Fruit fly (Drosophila melanogaster) whole organism, pupa: Measurements from ENCODE around the gene CG4829.

ENCODE experiments used
- CG10348 ChIP-seq: fragments of 200-800 bp; sonication (Bioruptor generic); IDR thresholded peaks from 2 replicates; pipeline ENCODE4 v1.3.6; 2022; ENCODE audit warnings: missing biosample characterization, missing genetic modification characterization
- CG12605 ChIP-seq: fragments of 200-800 bp; sonication (Bioruptor generic); IDR thresholded peaks from 2 replicates; pipeline ENCODE4 v1.3.6; 2022; ENCODE audit warnings: missing biosample characterization, missing genetic modification characterization
- CG13204 ChIP-seq: fragments of 200-800 bp; sonication (Bioruptor generic); optimal IDR thresholded peaks from 2 replicates; lab custom pipeline; 2018; ENCODE audit warnings: missing biosample characterization, mild to moderate bottlenecking, missing genetic modification characterization, moderate library complexity
- CG14655 ChIP-seq: fragments of 200-800 bp; sonication (Bioruptor generic); optimal IDR thresholded peaks from 3 replicates; lab custom pipeline; 2017; ENCODE audit warnings: mild to moderate bottlenecking, missing biosample characterization, missing genetic modification reagents, missing genetic modification characterization
- CG15710 ChIP-seq: fragments of 200-800 bp; sonication (Bioruptor generic); optimal IDR thresholded peaks from 2 replicates; lab custom pipeline; 2018; ENCODE audit warnings: missing biosample characterization, mild to moderate bottlenecking, missing genetic modification characterization, moderate library complexity
- CG17806 ChIP-seq: fragments of 200-800 bp; sonication (Bioruptor generic); optimal IDR thresholded peaks from 2 replicates; lab custom pipeline; 2018; ENCODE audit warnings: missing biosample characterization, mild to moderate bottlenecking, missing genetic modification characterization, moderate library complexity
- CG32121 ChIP-seq: fragments of 200-800 bp; sonication (Bioruptor generic); IDR thresholded peaks from 2 replicates; pipeline ENCODE4 v1.3.6; 2022; ENCODE audit warnings: missing biosample characterization, missing genetic modification characterization
- CG34367 ChIP-seq: fragments of 200-800 bp; sonication (Bioruptor generic); optimal IDR thresholded peaks from 2 replicates; lab custom pipeline; 2018; ENCODE audit warnings: missing biosample characterization, mild to moderate bottlenecking, missing genetic modification characterization
- CG4496 ChIP-seq: fragments of 200-800 bp; sonication (Bioruptor generic); IDR thresholded peaks from 3 replicates; pipeline ENCODE4 v1.3.6; 2022; ENCODE audit warnings: missing biosample characterization, missing genetic modification characterization
- CG8159 ChIP-seq: fragments of 200-800 bp; sonication (Bioruptor generic); optimal IDR thresholded peaks from 3 replicates; lab custom pipeline; 2018; ENCODE audit warnings: missing biosample characterization, mild to moderate bottlenecking, missing genetic modification characterization, moderate library complexity
- CG8301 ChIP-seq: fragments of 200-800 bp; sonication (Bioruptor generic); optimal IDR thresholded peaks from 2 replicates; lab custom pipeline; 2018; ENCODE audit warnings: missing biosample characterization, mild to moderate bottlenecking, missing genetic modification characterization
- CG9948 ChIP-seq: fragments of 200-800 bp; sonication (Bioruptor generic); optimal IDR thresholded peaks from 2 replicates; lab custom pipeline; 2018; ENCODE audit warnings: missing biosample characterization, mild to moderate bottlenecking, missing genetic modification characterization, moderate library complexity
- D1 ChIP-seq: fragments of 200-800 bp; sonication (Bioruptor generic); optimal IDR thresholded peaks from 2 replicates; lab custom pipeline; 2018; ENCODE audit warnings: missing biosample characterization, mild to moderate bottlenecking, missing genetic modification characterization, moderate library complexity
- EcR ChIP-seq: fragments of 200-800 bp; sonication (Bioruptor generic); optimal IDR thresholded peaks from 3 replicates; lab custom pipeline; 2019; ENCODE audit warnings: missing biosample characterization, missing genetic modification characterization, mild to moderate bottlenecking, moderate library complexity, missing genetic modification reagents
- Ets98B ChIP-seq: fragments of 200-800 bp; sonication (Bioruptor generic); IDR thresholded peaks from 2 replicates; pipeline ENCODE4 v1.3.6; 2022; ENCODE audit warnings: missing biosample characterization, missing genetic modification characterization
- Pif1A ChIP-seq: fragments of 200-800 bp; sonication (Bioruptor generic); optimal IDR thresholded peaks from 3 replicates; lab custom pipeline; 2016; ENCODE audit warnings: missing biosample characterization, missing genetic modification characterization
- Pif1B ChIP-seq: fragments of 200-800 bp; sonication (Bioruptor generic); optimal IDR thresholded peaks from 3 replicates; lab custom pipeline; 2016; ENCODE audit warnings: missing biosample characterization, missing genetic modification characterization
- Snoo ChIP-seq: fragments of 200-800 bp; sonication (Bioruptor generic); optimal IDR thresholded peaks from 3 replicates; lab custom pipeline; 2017; ENCODE audit warnings: missing biosample characterization, mild to moderate bottlenecking, missing genetic modification characterization, inconsistent platforms
- fd96Ca ChIP-seq: fragments of 200-800 bp; sonication (Bioruptor generic); IDR thresholded peaks from 3 replicates; pipeline ENCODE4 v1.3.6; 2022; ENCODE audit warnings: missing biosample characterization, missing genetic modification characterization
- gl ChIP-seq: fragments of 200-800 bp; sonication (Bioruptor generic); optimal IDR thresholded peaks from 2 replicates; lab custom pipeline; 2018; ENCODE audit warnings: missing biosample characterization, mild to moderate bottlenecking, missing genetic modification characterization
- rn ChIP-seq: fragments of 200-800 bp; sonication (Bioruptor generic); IDR thresholded peaks from 2 replicates; pipeline ENCODE4 v1.3.6; 2022; ENCODE audit warnings: missing biosample characterization, missing genetic modification characterization

CG4829 gene

dm6 chrX:16786860-16787415, 24.6 kb upstream of the CG4829 start, which contains the start of the genes CG9609 and Sap30:
Gene CG9609, minus strand, starts transcription at chrX:16787008.
Gene Sap30, plus strand, starts transcription at chrX:16787283.
- TF ChIP-seq CG12605 (GFP tag; lab: Robert Waterston, UW) (no peak), CG10348 (GFP tag; lab: Robert Waterston, UW) (no peak), D1 (tag; lab: Kevin White, UChicago) (no peak), CG15710 (tag; lab: Kevin White, UChicago) (no peak), CG34367 (tag; lab: Kevin White, UChicago) (no peak), fd96Ca (GFP tag; lab: Robert Waterston, UW) (no peak), Pif1B (GFP tag; lab: Kevin White, UChicago) (no peak), Snoo (tag; lab: Kevin White, UChicago) (no peak), CG32121 (GFP tag; lab: Robert Waterston, UW) (no peak), CG13204 (GFP tag; lab: Kevin White, UChicago) (no peak), CG8301 (tag; lab: Kevin White, UChicago) (no peak), rn (no peak), EcR (no peak), CG9948 (tag; lab: Kevin White, UChicago) (no peak), Ets98B (GFP tag; lab: Robert Waterston, UW) (no peak)
- TF ChIP-seq, all 21 proteins: peak for 0

dm6 chrX:16787416-16787900, 24.0 kb upstream of the CG4829 start:
- TF ChIP-seq CG12605 (GFP tag; lab: Robert Waterston, UW) (0 out of 2 replicates have a peak, but pooled peaks have one; percentile 11), CG34367 (tag; lab: Kevin White, UChicago) (no peak), CG4496 (GFP tag; lab: Robert Waterston, UW) (peak; percentile 28; the same call in 2 of the 3 replicates), Ets98B (GFP tag; lab: Robert Waterston, UW) (0 out of 2 replicates have a peak, but pooled peaks have one; percentile 5)

- no peak for TF ChIP-seq CG14655
- TF ChIP-seq rn: no peak
- no peak for TF ChIP-seq CG13204 (GFP tag; lab: Kevin White, UChicago)
- no peak for TF ChIP-seq Ets98B (GFP tag; lab: Robert Waterston, UW)
- no peak for TF ChIP-seq Pif1B (GFP tag; lab: Kevin White, UChicago)
- no peak for TF ChIP-seq Snoo (tag; lab: Kevin White, UChicago)
- no peak for TF ChIP-seq CG8159 (tag; lab: Kevin White, UChicago)
- TF ChIP-seq CG32121 (GFP tag; lab: Robert Waterston, UW): no peak
- no peak for TF ChIP-seq CG8301 (tag; lab: Kevin White, UChicago)
- TF ChIP-seq CG15710 (tag; lab: Kevin White, UChicago): no peak
- TF ChIP-seq CG17806 (tag; lab: Kevin White, UChicago): no peak
- TF ChIP-seq D1 (tag; lab: Kevin White, UChicago): no peak
- TF ChIP-seq EcR: no peak
- TF ChIP-seq fd96Ca (GFP tag; lab: Robert Waterston, UW): no peak
- no peak for TF ChIP-seq gl
- no peak for TF ChIP-seq CG12605 (GFP tag; lab: Robert Waterston, UW)
- no peak for TF ChIP-seq CG9948 (tag; lab: Kevin White, UChicago)
These were observed 20.4 kb upstream of the CG4829 start, which contains the start of gene Rrp45 for dm6 chrX:16791058-16791457. Gene Rrp45, minus strand, starts transcription at chrX:16791266.

dm6 chrX:16791920-16792829, 19.3 kb upstream of the CG4829 start, which contains the start of gene CG4768:
Gene CG4768, plus strand, starts transcription at chrX:16792119.
- TF ChIP-seq CG14655: no peak
- TF ChIP-seq CG4496 (GFP tag; lab: Robert Waterston, UW): no peak
- TF ChIP-seq Ets98B (GFP tag; lab: Robert Waterston, UW): no peak
- TF ChIP-seq EcR: no peak
- TF ChIP-seq Pif1A (GFP tag; lab: Kevin White, UChicago): no peak
- TF ChIP-seq rn: no peak
- TF ChIP-seq CG32121 (GFP tag; lab: Robert Waterston, UW): no peak
- TF ChIP-seq D1 (tag; lab: Kevin White, UChicago): no peak
- no peak for TF ChIP-seq fd96Ca (GFP tag; lab: Robert Waterston, UW)
- no peak for TF ChIP-seq CG15710 (tag; lab: Kevin White, UChicago)
- TF ChIP-seq CG9948 (tag; lab: Kevin White, UChicago): no peak
- TF ChIP-seq CG34367 (tag; lab: Kevin White, UChicago): no peak
- TF ChIP-seq Snoo (tag; lab: Kevin White, UChicago): no peak
- TF ChIP-seq CG8159 (tag; lab: Kevin White, UChicago): no peak
- no peak for TF ChIP-seq CG10348 (GFP tag; lab: Robert Waterston, UW)
- no peak for TF ChIP-seq gl
- TF ChIP-seq CG12605 (GFP tag; lab: Robert Waterston, UW): no peak
- no peak for TF ChIP-seq CG13204 (GFP tag; lab: Kevin White, UChicago)
- no peak for TF ChIP-seq CG8301 (tag; lab: Kevin White, UChicago)
- TF ChIP-seq, all 21 proteins: peak for 0

dm6 chrX:16793129-16793748, 18.3 kb upstream of the CG4829 start:
- TF ChIP-seq CG8159 (tag; lab: Kevin White, UChicago): no peak
- no peak for TF ChIP-seq CG32121 (GFP tag; lab: Robert Waterston, UW)
- TF ChIP-seq Pif1B (GFP tag; lab: Kevin White, UChicago): no peak
- no peak for TF ChIP-seq gl
- TF ChIP-seq CG13204 (GFP tag; lab: Kevin White, UChicago): no peak
- TF ChIP-seq fd96Ca (GFP tag; lab: Robert Waterston, UW): no peak
- no peak for TF ChIP-seq CG34367 (tag; lab: Kevin White, UChicago)
- no peak for TF ChIP-seq Pif1A (GFP tag; lab: Kevin White, UChicago)
- no peak for TF ChIP-seq rn
- no peak for TF ChIP-seq CG8301 (tag; lab: Kevin White, UChicago)
- no peak for TF ChIP-seq D1 (tag; lab: Kevin White, UChicago)
